Fruit fly (Drosophila melanogaster) whole organism, embryonic: ENCODE data around the gene alphaSnap.
A peak's percentile ranks its signal among the peaks of the same experiment; 100 is the strongest.

ENCODE experiments used
- CG10543 ChIP-seq: fragments of 200-800 bp; sonication (Bioruptor generic); optimal IDR thresholded peaks from 3 replicates; lab custom pipeline; 2017; ENCODE audit warnings: missing biosample characterization, mild to moderate bottlenecking, missing genetic modification characterization, moderate library complexity
- CG11247 ChIP-seq: fragments of 200-800 bp; sonication (Bioruptor generic); IDR thresholded peaks from 2 replicates; pipeline ENCODE4 v1.3.6; 2022; ENCODE audit warnings: missing biosample characterization, missing genetic modification characterization
- CG11560 ChIP-seq: fragments of 200-800 bp; sonication (Bioruptor generic); IDR thresholded peaks from 3 replicates; pipeline ENCODE4 v1.3.6; 2022; ENCODE audit warnings: missing biosample characterization, missing genetic modification characterization
- CG13894 ChIP-seq: fragments of 200-800 bp; sonication (Bioruptor generic); optimal IDR thresholded peaks from 3 replicates; lab custom pipeline; 2018; ENCODE audit warnings: missing biosample characterization, mild to moderate bottlenecking, missing genetic modification characterization, moderate library complexity
- CG14860 ChIP-seq: fragments of 200-800 bp; sonication (Bioruptor generic); IDR thresholded peaks from 3 replicates; pipeline ENCODE4 v1.3.6; 2022; ENCODE audit warnings: missing biosample characterization, missing genetic modification characterization; ENCODE audit not compliant: partially characterized antibody
- CG15269 ChIP-seq: fragments of 200-800 bp; sonication (Bioruptor generic); optimal IDR thresholded peaks from 2 replicates; lab custom pipeline; 2018; ENCODE audit warnings: missing biosample characterization, mild to moderate bottlenecking, missing genetic modification characterization, moderate library complexity
- CG1647 ChIP-seq: fragments of 200-800 bp; sonication (Bioruptor generic); optimal IDR thresholded peaks from 3 replicates; lab custom pipeline; 2016; ENCODE audit warnings: missing biosample characterization, missing genetic modification characterization
- CG16813 ChIP-seq: fragments of 200-800 bp; sonication (Bioruptor generic); IDR thresholded peaks from 3 replicates; pipeline ENCODE4 v1.3.6; 2022; ENCODE audit warnings: missing biosample characterization, missing genetic modification characterization; ENCODE audit not compliant: partially characterized antibody
- CG18011 ChIP-seq: fragments of 200-800 bp; sonication (Bioruptor generic); optimal IDR thresholded peaks from 2 replicates; lab custom pipeline; 2017; ENCODE audit warnings: missing biosample characterization, missing genetic modification characterization, mild to moderate bottlenecking, moderate library complexity, missing genotype
- CG30020 ChIP-seq: fragments of 200-800 bp; optimal IDR thresholded peaks from 2 replicates; lab custom pipeline; 2019; ENCODE audit warnings: missing biosample characterization, mild to moderate bottlenecking, missing genetic modification characterization, moderate library complexity
- CG34224 ChIP-seq: fragments of 200-800 bp; sonication (Bioruptor generic); IDR thresholded peaks from 3 replicates; pipeline ENCODE4 v1.3.6; 2022; ENCODE audit warnings: missing biosample characterization, missing genetic modification characterization; ENCODE audit not compliant: partially characterized antibody
- CG4424 ChIP-seq: fragments of 200-800 bp; sonication (Bioruptor generic); optimal IDR thresholded peaks from 3 replicates; lab custom pipeline; 2016; ENCODE audit warnings: missing biosample characterization, missing genetic modification characterization
- CG4854 ChIP-seq: fragments of 200-800 bp; sonication (Bioruptor generic); optimal IDR thresholded peaks from 2 replicates; lab custom pipeline; 2016; ENCODE audit warnings: missing biosample characterization, missing genetic modification characterization, inconsistent platforms
- CG5245 ChIP-seq: fragments of 200-800 bp; sonication (Bioruptor generic); optimal IDR thresholded peaks from 3 replicates; lab custom pipeline; 2016; ENCODE audit warnings: missing biosample characterization, missing genetic modification characterization
- CG6683 ChIP-seq: fragments of 200-800 bp; sonication (Bioruptor generic); optimal IDR thresholded peaks from 2 replicates; lab custom pipeline; 2017; ENCODE audit warnings: missing biosample characterization, mild to moderate bottlenecking, missing genetic modification characterization, missing genetic modification reagents
- CG6791 ChIP-seq: fragments of 200-800 bp; sonication (Bioruptor generic); IDR thresholded peaks from 3 replicates; pipeline ENCODE4 v1.3.6; 2022; ENCODE audit warnings: missing biosample characterization, missing genetic modification characterization; ENCODE audit not compliant: partially characterized antibody
- CG6854 ChIP-seq: fragments of 200-800 bp; sonication (Bioruptor generic); optimal IDR thresholded peaks from 3 replicates; lab custom pipeline; 2017; ENCODE audit warnings: missing biosample characterization, mild to moderate bottlenecking, missing genetic modification characterization
- CoRest ChIP-seq: fragments of 200-800 bp; sonication (Bioruptor generic); optimal IDR thresholded peaks from 3 replicates; lab custom pipeline; 2018; ENCODE audit warnings: missing biosample characterization, mild to moderate bottlenecking, missing genetic modification characterization, moderate library complexity
- CrebB ChIP-seq: fragments of 200-800 bp; sonication (Bioruptor generic); optimal IDR thresholded peaks from 3 replicates; lab custom pipeline; 2018; ENCODE audit warnings: missing biosample characterization, mild to moderate bottlenecking, missing genetic modification characterization
- Dp ChIP-seq: fragments of 200-800 bp; sonication (Bioruptor generic); optimal IDR thresholded peaks from 2 replicates; lab custom pipeline; 2018; ENCODE audit warnings: missing biosample characterization, mild to moderate bottlenecking, missing genetic modification characterization, moderate library complexity
- Ets65A ChIP-seq: fragments of 200-800 bp; sonication (Bioruptor generic); peaks from one replicate; lab custom pipeline; 2016; ENCODE audit warnings: missing biosample characterization, missing genetic modification characterization
- H2.0 ChIP-seq: fragments of 200-800 bp; sonication (Bioruptor generic); IDR thresholded peaks from 2 replicates; pipeline ENCODE4 v1.3.6; 2022; ENCODE audit warnings: missing biosample characterization, missing genetic modification characterization
- HLHmδ ChIP-seq: fragments of 200-800 bp; sonication (Bioruptor generic); optimal IDR thresholded peaks from 2 replicates; lab custom pipeline; 2018; ENCODE audit warnings: missing biosample characterization, mild to moderate bottlenecking, missing genetic modification characterization, moderate library complexity
- Hr78 ChIP-seq, 2 experiments: fragments of 200-800 bp in 1 of 2; fragments of >200 bp in 1 of 2; sonication (Bioruptor generic) in 1 of 2; optimal IDR thresholded peaks; 2 replicates each; lab custom pipeline; 2017 to 2019; ENCODE audit warnings: missing biosample characterization in 2 of 2, missing genetic modification characterization in 2 of 2, mild to moderate bottlenecking in 1 of 2, moderate library complexity in 1 of 2
- Hsf ChIP-seq: fragments of 200-800 bp; sonication (Bioruptor generic); optimal IDR thresholded peaks from 3 replicates; lab custom pipeline; 2016; ENCODE audit warnings: missing biosample characterization, missing genetic modification characterization
- MBD-R2 ChIP-seq: fragments of 200-800 bp; sonication (Bioruptor generic); IDR thresholded peaks from 2 replicates; pipeline ENCODE4 v1.3.6; 2022; ENCODE audit warnings: missing biosample characterization, missing genetic modification characterization
- NC2α ChIP-seq: fragments of 200-800 bp; sonication (Bioruptor generic); optimal IDR thresholded peaks from 2 replicates; lab custom pipeline; 2016; ENCODE audit warnings: missing biosample characterization, missing genetic modification characterization
- Sox102F ChIP-seq: fragments of 200-800 bp; sonication (Bioruptor generic); optimal IDR thresholded peaks from 2 replicates; lab custom pipeline; 2018; ENCODE audit warnings: missing biosample characterization, mild to moderate bottlenecking, missing genetic modification characterization, moderate library complexity
- Sry-β ChIP-seq: fragments of 200-800 bp; sonication (Bioruptor generic); optimal IDR thresholded peaks from 2 replicates; lab custom pipeline; 2018; ENCODE audit warnings: missing biosample characterization, mild to moderate bottlenecking, missing genetic modification characterization, moderate library complexity
- Ssrp ChIP-seq: fragments of 200-800 bp; sonication (Bioruptor generic); optimal IDR thresholded peaks from 2 replicates; lab custom pipeline; 2018; ENCODE audit warnings: missing biosample characterization, mild to moderate bottlenecking, missing genetic modification characterization, moderate library complexity
- Usf ChIP-seq: fragments of 200-800 bp; sonication (Bioruptor generic); optimal IDR thresholded peaks from 2 replicates; lab custom pipeline; 2017; ENCODE audit warnings: missing genotype, missing biosample characterization, missing genetic modification characterization
- Xrp1 ChIP-seq: fragments of 200-800 bp; sonication (Bioruptor generic); IDR thresholded peaks from 2 replicates; pipeline ENCODE4 v1.3.6; 2022; ENCODE audit warnings: missing biosample characterization, missing genetic modification characterization
- bigmax ChIP-seq: fragments of 200-800 bp; sonication (Bioruptor generic); optimal IDR thresholded peaks from 2 replicates; lab custom pipeline; 2018; ENCODE audit warnings: missing biosample characterization, mild to moderate bottlenecking, missing genetic modification characterization
- danr ChIP-seq: fragments of 200-800 bp; sonication (Bioruptor generic); IDR thresholded peaks from 2 replicates; pipeline ENCODE4 v1.3.6; 2022; ENCODE audit warnings: missing biosample characterization, missing genetic modification characterization
- dmrt99B ChIP-seq: fragments of 200-800 bp; sonication (Bioruptor generic); optimal IDR thresholded peaks from 2 replicates; lab custom pipeline; 2018; ENCODE audit warnings: missing biosample characterization, mild to moderate bottlenecking, missing genetic modification characterization, moderate library complexity
- esg ChIP-seq: fragments of 200-800 bp; sonication (Bioruptor generic); conservative IDR thresholded peaks from 2 replicates; pipeline ENCODE4 v1.3.6; 2022; ENCODE audit warnings: missing biosample characterization, missing genetic modification characterization
- eyg ChIP-seq: fragments of 200-800 bp; sonication (Bioruptor generic); optimal IDR thresholded peaks from 3 replicates; lab custom pipeline; 2016; ENCODE audit warnings: missing biosample characterization, missing genetic modification characterization
- gce ChIP-seq: fragments of 200-800 bp; sonication (Bioruptor generic); IDR thresholded peaks from 3 replicates; pipeline ENCODE4 v1.3.6; 2022; ENCODE audit warnings: missing biosample characterization, missing genetic modification characterization
- hkb ChIP-seq, 2 experiments: fragments of 200-800 bp in 1 of 2; fragments of >200 bp in 1 of 2; sonication (Bioruptor generic) in 1 of 2; IDR thresholded peaks in 1 of 2; optimal IDR thresholded peaks in 1 of 2; 2 replicates each; pipeline versions ENCODE4 v1.3.6 to Lab custom; 2017 to 2022; ENCODE audit warnings: missing biosample characterization in 1 of 2, missing genetic modification characterization in 1 of 2
- ken ChIP-seq: fragments of 200-800 bp; sonication (Bioruptor generic); IDR thresholded peaks from 3 replicates; pipeline ENCODE4 v1.3.6; 2022; ENCODE audit warnings: missing biosample characterization, missing genetic modification characterization
- nau ChIP-seq: fragments of 200-800 bp; sonication (Bioruptor generic); optimal IDR thresholded peaks from 3 replicates; lab custom pipeline; 2017; ENCODE audit warnings: missing biosample characterization, mild to moderate bottlenecking, missing genetic modification characterization, missing genetic modification reagents
- pfk ChIP-seq: fragments of 200-800 bp; sonication (Bioruptor generic); optimal IDR thresholded peaks from 2 replicates; lab custom pipeline; 2018; ENCODE audit warnings: missing biosample characterization, mild to moderate bottlenecking, missing genetic modification characterization, moderate library complexity
- pnt ChIP-seq: fragments of 200-800 bp; sonication (Bioruptor generic); optimal IDR thresholded peaks from 3 replicates; lab custom pipeline; 2016; ENCODE audit warnings: missing biosample characterization, missing genetic modification characterization
- pum ChIP-seq: fragments of 200-800 bp; sonication (Bioruptor generic); optimal IDR thresholded peaks from 2 replicates; lab custom pipeline; 2016; ENCODE audit warnings: missing biosample characterization, missing genetic modification characterization
- rib ChIP-seq: fragments of 200-800 bp; sonication (Bioruptor generic); IDR thresholded peaks from 2 replicates; pipeline ENCODE4 v1.3.6; 2022; ENCODE audit warnings: missing biosample characterization, missing genetic modification characterization
- row ChIP-seq: fragments of 200-800 bp; sonication (Bioruptor generic); IDR thresholded peaks from 3 replicates; pipeline ENCODE4 v1.3.6; 2022; ENCODE audit warnings: missing biosample characterization, missing genetic modification characterization
- sens-2 ChIP-seq: fragments of 200-800 bp; sonication (Bioruptor generic); IDR thresholded peaks from 2 replicates; pipeline ENCODE4 v1.3.6; 2022; ENCODE audit warnings: missing biosample characterization, missing genetic modification characterization

alphaSnap gene

DNA sequence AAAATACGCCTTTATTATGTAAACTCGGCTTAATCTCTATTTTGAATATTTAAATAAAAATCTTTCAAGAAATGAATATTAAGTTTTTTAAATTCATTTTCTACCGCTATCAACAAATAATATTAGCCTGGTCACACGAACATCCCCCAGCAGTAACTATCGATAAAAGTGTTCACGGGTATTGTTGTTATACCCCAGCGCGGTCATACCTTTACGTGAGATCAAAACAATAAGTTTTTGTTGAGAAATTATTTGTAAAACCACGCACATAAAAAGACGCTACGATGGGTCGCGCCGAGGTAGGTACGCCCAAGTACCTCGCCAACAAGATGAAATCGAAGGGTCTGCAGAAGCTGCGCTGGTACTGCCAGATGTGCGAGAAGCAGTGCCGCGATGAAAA lies 43.2 kb downstream of the alphaSnap start, which contains the start of gene kin17 (continued):
- no peak for TF ChIP-seq Sry-β (GFP tag; lab: Kevin White, UChicago)
- no peak for TF ChIP-seq CG11247 (GFP tag; lab: Robert Waterston, UW)
- TF ChIP-seq CG18011 = no peak
- no peak for TF ChIP-seq nau (GFP tag; lab: Kevin White, UChicago)
- no peak for TF ChIP-seq esg
- TF ChIP-seq MBD-R2 (GFP tag; lab: Robert Waterston, UW) = peak; percentile 69
- no peak for TF ChIP-seq NC2α (GFP tag; lab: Kevin White, UChicago)
- no peak for TF ChIP-seq CrebB (tag; lab: Kevin White, UChicago)
- no peak for TF ChIP-seq hkb (optimal IDR thresholded peaks at IDR 0.05; lab: Kevin White, UChicago)
- no peak for TF ChIP-seq hkb (GFP tag; IDR thresholded peaks at IDR 0.05; lab: Robert Waterston, UW)

DNA sequence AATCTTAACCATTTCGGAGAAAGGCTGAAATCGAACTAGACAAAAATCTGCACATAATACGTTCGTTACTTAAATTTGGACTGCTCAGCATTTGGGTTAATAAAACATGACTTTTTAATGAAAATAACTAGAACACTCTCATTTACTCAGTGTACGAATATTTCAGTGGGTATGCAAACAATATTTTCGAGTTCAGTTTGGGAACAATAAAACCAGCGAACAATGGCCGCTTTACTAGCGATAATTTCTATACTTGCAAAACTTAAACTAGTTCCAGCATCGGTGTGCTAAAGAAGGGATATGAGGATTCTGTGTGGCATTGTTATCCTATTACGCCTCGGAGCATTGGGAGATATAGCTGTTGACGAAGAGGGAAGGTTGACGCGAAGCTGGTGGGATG lies 44.8 kb downstream of the alphaSnap start, which contains the start of gene CG5665:
Gene CG5665 (plus strand): TSS at position 301 of the 400 bp plus-strand sequence.
- TF ChIP-seq rib (GFP tag; lab: Robert Waterston, UW) (no peak), pfk (GFP tag; lab: Kevin White, UChicago) (no peak), pum (GFP tag; lab: Kevin White, UChicago) (no peak), Ets65A (GFP tag; lab: Kevin White, UChicago) (peak; percentile 27)

DNA sequence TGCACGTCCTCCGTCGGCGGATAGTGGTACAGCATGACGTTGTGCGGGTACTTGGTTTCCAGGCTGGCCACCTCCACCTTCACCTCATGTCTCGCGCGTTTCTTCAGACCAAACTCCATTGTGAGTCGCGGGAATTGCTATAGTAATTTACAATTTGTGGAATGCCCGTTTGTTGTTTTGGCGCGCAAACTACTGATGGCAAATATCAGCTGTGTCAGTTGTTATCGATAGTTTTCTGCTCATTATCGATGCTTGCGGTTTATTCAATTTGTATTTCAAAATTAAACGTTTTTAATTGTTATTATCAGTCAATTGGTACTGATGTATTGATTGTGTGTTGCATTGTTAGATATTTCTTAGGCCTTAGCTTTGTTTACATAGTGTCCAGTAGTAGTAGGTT lies 48.0 kb downstream of the alphaSnap start, which contains the start of gene Prim2:
Gene Prim2 (minus strand): TSS at position 197 of the 400 bp plus-strand sequence.
- TF ChIP-seq CG10543 (GFP tag; lab: Kevin White, UChicago) = no peak
- peak; percentile 61; the same call in 1 of the 3 replicates for TF ChIP-seq CG14860 (GFP tag; lab: Robert Waterston, UW)
- peak; percentile 89 for TF ChIP-seq Dp (GFP tag; lab: Kevin White, UChicago)
- no peak for TF ChIP-seq Hr78 (GFP tag; optimal IDR thresholded peaks at IDR 0.05; lab: Kevin White, UChicago)
- TF ChIP-seq CG15269 (tag; lab: Kevin White, UChicago) = no peak
- TF ChIP-seq CG11560 = no peak
- TF ChIP-seq CG5245 (GFP tag; lab: Kevin White, UChicago) = no peak
- no peak for TF ChIP-seq CG6854 (GFP tag; lab: Kevin White, UChicago)
- TF ChIP-seq CG4424 (GFP tag; lab: Kevin White, UChicago) = no peak
- TF ChIP-seq bigmax = no peak
- no peak for TF ChIP-seq CG6683
- no peak for TF ChIP-seq eyg (GFP tag; lab: Kevin White, UChicago)
- no peak for TF ChIP-seq CG30020
- peak; percentile 20; the same call in 1 of the 3 replicates for TF ChIP-seq row (GFP tag; lab: Robert Waterston, UW)
- TF ChIP-seq Ssrp (tag; lab: Kevin White, UChicago) = no peak
- TF ChIP-seq Sox102F = no peak
- no peak for TF ChIP-seq pnt (GFP tag; lab: Kevin White, UChicago)
- TF ChIP-seq CG16813 = peak; percentile 59
- no peak for TF ChIP-seq dmrt99B (tag; lab: Kevin White, UChicago)
- TF ChIP-seq CG6791 (GFP tag; lab: Robert Waterston, UW) = peak; percentile 69
- no peak for TF ChIP-seq gce (GFP tag; lab: Robert Waterston, UW)
- no peak for TF ChIP-seq Xrp1 (GFP tag; lab: Robert Waterston, UW)
- TF ChIP-seq CG34224 = peak; percentile 69
- no peak for TF ChIP-seq CG1647 (GFP tag; lab: Kevin White, UChicago)
- no peak for TF ChIP-seq HLHmδ (GFP tag; lab: Kevin White, UChicago)
- no peak for TF ChIP-seq CG4854 (GFP tag; lab: Kevin White, UChicago)
- TF ChIP-seq Usf (GFP tag; lab: Kevin White, UChicago) = no peak
- no peak for TF ChIP-seq nau (GFP tag; lab: Kevin White, UChicago)
- TF ChIP-seq sens-2 = no peak
- TF ChIP-seq CoRest = no peak
- no peak for TF ChIP-seq CG13894 (tag; lab: Kevin White, UChicago)
- TF ChIP-seq H2.0 (GFP tag; lab: Robert Waterston, UW) = no peak
- TF ChIP-seq ken (GFP tag; lab: Robert Waterston, UW) = no peak
- no peak for TF ChIP-seq Hsf (GFP tag; lab: Kevin White, UChicago)
- TF ChIP-seq danr (GFP tag; lab: Robert Waterston, UW) = no peak
